Worm (Caenorhabditis elegans) whole organism, L4 larva: Measurements from ENCODE around the gene lgc-6.
"Not testable (repeated sequence)": the region's sequence is repeated elsewhere in the genome, so short reads cannot be mapped to it uniquely, and the experiment has no call there.

Experiments
- aha-1 ChIP-seq: fragments of 150-350 bp; peaks from one replicate; lab custom pipeline; 2014; ENCODE audit warnings: missing biosample characterization, missing genetic modification characterization
- ces-1 ChIP-seq: fragments of 150-350 bp; sonication (generic microtip); optimal IDR thresholded peaks from 4 replicates; lab custom pipeline; 2014; ENCODE audit warnings: missing biosample characterization, missing genetic modification reagents, missing genetic modification characterization
- hmg-1.1 ChIP-seq: fragments of 200-800 bp; sonication (Bioruptor generic); IDR thresholded peaks from 2 replicates; pipeline ENCODE4 v1.3.6; 2022; ENCODE audit warnings: missing genetic modification reagents, missing genetic modification characterization, missing compliant biosample characterization
- lin-1 ChIP-seq: fragments of 200-800 bp; sonication (Bioruptor generic); IDR thresholded peaks from 2 replicates; pipeline ENCODE4 v1.3.6; 2022; ENCODE audit warnings: missing genetic modification reagents, missing genetic modification characterization, missing compliant biosample characterization
- lin-38 ChIP-seq: fragments of 200-800 bp; sonication (Bioruptor generic); IDR thresholded peaks from 2 replicates; pipeline ENCODE4 v1.3.6; 2022; ENCODE audit warnings: missing genetic modification reagents, missing genetic modification characterization, missing compliant biosample characterization
- php-3 ChIP-seq: fragments of 200-800 bp; sonication (Bioruptor generic); IDR thresholded peaks from 2 replicates; pipeline ENCODE4 v1.3.6; 2022; ENCODE audit warnings: missing genetic modification reagents, missing genetic modification characterization, missing compliant biosample characterization
- spr-3 ChIP-seq: fragments of 200-800 bp; sonication (Bioruptor generic); optimal IDR thresholded peaks from 2 replicates; lab custom pipeline; 2018; ENCODE audit warnings: mild to moderate bottlenecking, missing genetic modification characterization, missing compliant biosample characterization
- unc-62 ChIP-seq, 3 experiments: fragments of 150-350 bp in 1 of 3; sonication (generic microtip); optimal IDR thresholded peaks in 2 of 3; peaks in 1 of 3; 1 replicate in 1 of 3; 2 replicates in 2 of 3; lab custom pipeline; 2014 to 2017; ENCODE audit warnings: missing biosample characterization in 3 of 3, missing genetic modification characterization in 3 of 3, missing genetic modification reagents in 3 of 3, missing genotype in 1 of 3
- ztf-11 ChIP-seq: fragments of 150-350 bp; optimal IDR thresholded peaks from 2 replicates; lab custom pipeline; 2014; ENCODE audit warnings: missing biosample characterization, missing genetic modification characterization

The lgc-6 gene

ce11 chrIV:8385662-8386061, 45.9 kb downstream of the lgc-6 start:
- TF ChIP-seq lin-38 (no peak), lin-1 (GFP tag; lab: Robert Waterston, UW) (no peak), ztf-11 (tag; lab: Kevin White, UChicago) (no peak), unc-62 (GFP tag; optimal IDR thresholded peaks at IDR 0.05 in 1 of 2; lab: Kevin White, UChicago) (peak in 1 of 2 experiments; percentile 15), unc-62 (tag; optimal IDR thresholded peaks at IDR 0.05; lab: Kevin White, UChicago) (no peak), ces-1 (GFP tag; lab: Kevin White, UChicago) (peak; percentile 90), spr-3 (no peak), aha-1 (tag; lab: Kevin White, UChicago) (peak; percentile 4)

ce11 chrIV:8389139-8389538, 49.4 kb downstream of the lgc-6 start, which contains the start of gene D2096.10:
Gene D2096.10, minus strand, starts transcription at chrIV:8389239.
- not testable (repeated sequence) for TF ChIP-seq php-3, hmg-1.1, lin-1 (GFP tag; lab: Robert Waterston, UW)
- TF ChIP-seq, all 104 proteins: peak for 0; not testable (repeated sequence) for 104
